Fruit fly (Drosophila melanogaster) whole organism, wandering third instar larva: ENCODE measurements around the gene mtrm.

Source experiments
- CrebA ChIP-seq: fragments of 200-800 bp; sonication (Bioruptor generic); optimal IDR thresholded peaks from 2 replicates; lab custom pipeline; 2016; ENCODE audit warnings: missing biosample characterization, mild to moderate bottlenecking, missing genetic modification characterization, borderline replicate concordance
- Dfd ChIP-seq: fragments of >200 bp; optimal IDR thresholded peaks from 2 replicates; lab custom pipeline; 2017; ENCODE audit warnings: missing biosample characterization, missing genetic modification characterization
- Dif ChIP-seq: fragments of 200-275, 200-300 bp; sonication (Bioruptor generic); optimal IDR thresholded peaks from 2 replicates; lab custom pipeline; 2018; ENCODE audit warnings: missing biosample characterization, missing genetic modification characterization; ENCODE audit not compliant: partially characterized antibody
- GATAd ChIP-seq: sonication (Bioruptor generic); optimal IDR thresholded peaks from 2 replicates; lab custom pipeline; 2016; ENCODE audit warnings: missing biosample characterization, missing genetic modification characterization
- HLH106 ChIP-seq: fragments of 200-800 bp; optimal IDR thresholded peaks from 3 replicates; lab custom pipeline; 2019; ENCODE audit warnings: missing biosample characterization, mild to moderate bottlenecking, missing genetic modification characterization, moderate library complexity
- Hnf4 ChIP-seq: fragments of 200-800 bp; sonication (Bioruptor generic); optimal IDR thresholded peaks from 2 replicates; lab custom pipeline; 2016; ENCODE audit warnings: missing biosample characterization, mild to moderate bottlenecking, missing genetic modification characterization
- Hr78 ChIP-seq: fragments of >200 bp; optimal IDR thresholded peaks from 2 replicates; lab custom pipeline; 2017; ENCODE audit warnings: missing biosample characterization, missing genetic modification characterization
- Hr83 ChIP-seq: fragments of 200-300 bp; sonication (Bioruptor generic); optimal IDR thresholded peaks from 2 replicates; lab custom pipeline; 2016; ENCODE audit warnings: missing biosample characterization, mild to moderate bottlenecking, missing genetic modification characterization, moderate library complexity; ENCODE audit not compliant: poor library complexity, severe bottlenecking
- Jra ChIP-seq: sonication (Bioruptor generic); optimal IDR thresholded peaks from 2 replicates; lab custom pipeline; 2016; ENCODE audit warnings: missing biosample characterization, missing genetic modification characterization
- Mio ChIP-seq: sonication (Bioruptor generic); optimal IDR thresholded peaks from 2 replicates; lab custom pipeline; 2016; ENCODE audit warnings: missing biosample characterization, missing genetic modification characterization
- N ChIP-seq: fragments of >200 bp; optimal IDR thresholded peaks from 2 replicates; lab custom pipeline; 2018; ENCODE audit warnings: missing biosample characterization, missing external identifiers, missing genetic modification characterization
- Rel ChIP-seq, 2 experiments: fragments of 200-800 bp; sonication (Bioruptor generic) in 1 of 2; optimal IDR thresholded peaks; 2 replicates in 1 of 2; 3 replicates in 1 of 2; lab custom pipeline; 2016 to 2019; ENCODE audit warnings: mild to moderate bottlenecking in 2 of 2, missing biosample characterization in 2 of 2, missing genetic modification characterization in 2 of 2, moderate library complexity in 1 of 2
- Sp1 ChIP-seq: fragments of 200-800 bp; sonication (Bioruptor generic); optimal IDR thresholded peaks from 3 replicates; lab custom pipeline; 2019; ENCODE audit warnings: missing biosample characterization, mild to moderate bottlenecking, missing genetic modification characterization, moderate library complexity
- Vsx2 ChIP-seq: fragments of 200-300, 225-300 bp; sonication (Bioruptor generic); optimal IDR thresholded peaks from 2 replicates; lab custom pipeline; 2018; ENCODE audit warnings: missing biosample characterization, missing genetic modification characterization; ENCODE audit not compliant: partially characterized antibody
- br ChIP-seq: fragments of 200-800 bp; sonication (Bioruptor generic); optimal IDR thresholded peaks from 2 replicates; lab custom pipeline; 2016; ENCODE audit warnings: missing biosample characterization, missing genetic modification characterization
- brk ChIP-seq: fragments of 200-800 bp; sonication (Bioruptor generic); optimal IDR thresholded peaks from 2 replicates; lab custom pipeline; 2016; ENCODE audit warnings: missing biosample characterization, mild to moderate bottlenecking, missing genetic modification characterization
- dl ChIP-seq, 2 experiments: fragments of 175-275, 200-275 bp in 1 of 2; fragments of 200-275 bp in 1 of 2; sonication (Bioruptor generic); optimal IDR thresholded peaks; lab custom pipeline; 2018; ENCODE audit warnings: mild to moderate bottlenecking in 2 of 2, missing biosample characterization in 2 of 2, missing genetic modification characterization in 2 of 2, moderate library complexity in 2 of 2; ENCODE audit not compliant: partially characterized antibody in 2 of 2, insufficient read depth in 1 of 2
- dmrt93B ChIP-seq: fragments of 200-800 bp; sonication (Bioruptor generic); optimal IDR thresholded peaks from 2 replicates; lab custom pipeline; 2018; ENCODE audit warnings: missing biosample characterization, mild to moderate bottlenecking, missing genetic modification characterization
- dsf ChIP-seq: sonication (Bioruptor generic); optimal IDR thresholded peaks from 2 replicates; lab custom pipeline; 2016; ENCODE audit warnings: missing biosample characterization, missing genetic modification characterization, borderline replicate concordance
- ey ChIP-seq: fragments of 200-800 bp; sonication (Bioruptor generic); optimal IDR thresholded peaks from 2 replicates; lab custom pipeline; 2016; ENCODE audit warnings: missing biosample characterization, missing genetic modification characterization
- foxo ChIP-seq, 2 experiments: fragments of 200-800 bp; sonication (Bioruptor generic); optimal IDR thresholded peaks; 2 replicates in 1 of 2; 3 replicates in 1 of 2; lab custom pipeline; 2016 to 2017; ENCODE audit warnings: missing biosample characterization in 2 of 2, missing genetic modification characterization in 2 of 2
- fru ChIP-seq: fragments of 200-800 bp; sonication (Bioruptor generic); optimal IDR thresholded peaks from 3 replicates; lab custom pipeline; 2016; ENCODE audit warnings: missing biosample characterization, mild to moderate bottlenecking, missing genetic modification characterization
- jim ChIP-seq: fragments of 175-275, 200-325 bp; sonication (Bioruptor generic); optimal IDR thresholded peaks from 2 replicates; lab custom pipeline; 2016; ENCODE audit warnings: missing biosample characterization, mild to moderate bottlenecking, missing genetic modification characterization
- lola ChIP-seq: fragments of >200 bp; optimal IDR thresholded peaks from 2 replicates; lab custom pipeline; 2017; ENCODE audit warnings: missing biosample characterization, missing genetic modification characterization
- psq ChIP-seq: fragments of 200-800 bp; sonication (Bioruptor generic); optimal IDR thresholded peaks from 3 replicates; lab custom pipeline; 2017; ENCODE audit warnings: missing biosample characterization, mild to moderate bottlenecking, missing genetic modification characterization, moderate library complexity
- rgr ChIP-seq: fragments of 200-800 bp; sonication (Bioruptor generic); optimal IDR thresholded peaks from 3 replicates; lab custom pipeline; 2016; ENCODE audit warnings: missing biosample characterization, mild to moderate bottlenecking, missing genetic modification characterization
- sage ChIP-seq: fragments of 200-800 bp; sonication (Bioruptor generic); optimal IDR thresholded peaks from 2 replicates; lab custom pipeline; 2016; ENCODE audit warnings: missing biosample characterization, mild to moderate bottlenecking, missing genetic modification characterization
- sv ChIP-seq: fragments of 200-800 bp; sonication (Bioruptor generic); optimal IDR thresholded peaks from 3 replicates; lab custom pipeline; 2016; ENCODE audit warnings: missing biosample characterization, missing genetic modification characterization
- usp ChIP-seq: fragments of >200 bp; optimal IDR thresholded peaks from 2 replicates; lab custom pipeline; 2017; ENCODE audit warnings: missing biosample characterization, missing genetic modification characterization
- woc ChIP-seq: sonication (Bioruptor generic); optimal IDR thresholded peaks from 2 replicates; lab custom pipeline; 2016; ENCODE audit warnings: missing biosample characterization, mild to moderate bottlenecking, missing genetic modification characterization

mtrm gene

dm6 chr3L:8372035-8372434 is 40.8 kb upstream of the mtrm start, which contains the start of gene ImpE1:
ImpE1 (plus strand) TSS chr3L:8372405.
- TF ChIP-seq psq (GFP tag; lab: Kevin White, UChicago) (no peak), Dfd (GFP tag; lab: Kevin White, UChicago) (peak; percentile 76)

dm6 chr3L:8374107-8374506 is 38.7 kb upstream of the mtrm start:
- TF ChIP-seq lola (GFP tag; lab: Kevin White, UChicago), result no peak
- no peak for TF ChIP-seq Rel (GFP tag; optimal IDR thresholded peaks at IDR 0.05; lab: Kevin White, UChicago)
- TF ChIP-seq Rel (tag; optimal IDR thresholded peaks at IDR 0.05; lab: Kevin White, UChicago), result no peak
- TF ChIP-seq dl (GFP tag; optimal IDR thresholded peaks at IDR 0.05; lab: Kevin White, UChicago; ENCODE audit: insufficient read depth in 1 of 2, partially characterized antibody in 2 of 2), result no peak
- no peak for TF ChIP-seq GATAd
- no peak for TF ChIP-seq usp (GFP tag; lab: Kevin White, UChicago)
- TF ChIP-seq Hr83, result no peak
- TF ChIP-seq psq (GFP tag; lab: Kevin White, UChicago), result no peak
- no peak for TF ChIP-seq Hr78 (GFP tag; lab: Kevin White, UChicago)
- no peak for TF ChIP-seq Dif
- no peak for TF ChIP-seq sv
- no peak for TF ChIP-seq dsf (GFP tag; lab: Kevin White, UChicago)
- TF ChIP-seq brk (GFP tag; lab: Kevin White, UChicago), result no peak
- TF ChIP-seq dmrt93B, result no peak
- no peak for TF ChIP-seq ey (GFP tag; lab: Kevin White, UChicago)
- no peak for TF ChIP-seq foxo (GFP tag; optimal IDR thresholded peaks at IDR 0.05; lab: Kevin White, UChicago)
- no peak for TF ChIP-seq HLH106 (tag; lab: Kevin White, UChicago)
- TF ChIP-seq rgr, result no peak
- TF ChIP-seq CrebA (GFP tag; lab: Kevin White, UChicago), result no peak
- no peak for TF ChIP-seq sage (GFP tag; lab: Kevin White, UChicago)

dm6 chr3L:8379161-8379560 is 33.7 kb upstream of the mtrm start:
- no peak for TF ChIP-seq dmrt93B
- no peak for TF ChIP-seq lola (GFP tag; lab: Kevin White, UChicago)
- no peak for TF ChIP-seq Mio (GFP tag; lab: Kevin White, UChicago)
- no peak for TF ChIP-seq Hr83
- no peak for TF ChIP-seq br (GFP tag; lab: Kevin White, UChicago)
- TF ChIP-seq dl (GFP tag; optimal IDR thresholded peaks at IDR 0.05; lab: Kevin White, UChicago; ENCODE audit: insufficient read depth in 1 of 2, partially characterized antibody in 2 of 2), result no peak
- no peak for TF ChIP-seq jim
- no peak for TF ChIP-seq fru (GFP tag; lab: Kevin White, UChicago)
- TF ChIP-seq Rel (GFP tag; optimal IDR thresholded peaks at IDR 0.05; lab: Kevin White, UChicago), result no peak
- no peak for TF ChIP-seq Rel (tag; optimal IDR thresholded peaks at IDR 0.05; lab: Kevin White, UChicago)
- TF ChIP-seq woc (GFP tag; lab: Kevin White, UChicago), result no peak
- no peak for TF ChIP-seq CrebA (GFP tag; lab: Kevin White, UChicago)
- TF ChIP-seq usp (GFP tag; lab: Kevin White, UChicago), result no peak
- TF ChIP-seq Jra (GFP tag; lab: Kevin White, UChicago), result no peak
- no peak for TF ChIP-seq psq (GFP tag; lab: Kevin White, UChicago)

- TF ChIP-seq Dfd (GFP tag; lab: Kevin White, UChicago), result no peak
- no peak for TF ChIP-seq psq (GFP tag; lab: Kevin White, UChicago)
- TF ChIP-seq Dif, result no peak
- no peak for TF ChIP-seq Rel (GFP tag; optimal IDR thresholded peaks at IDR 0.05; lab: Kevin White, UChicago)
- TF ChIP-seq Rel (tag; optimal IDR thresholded peaks at IDR 0.05; lab: Kevin White, UChicago), result no peak
- TF ChIP-seq ey (GFP tag; lab: Kevin White, UChicago), result no peak
- TF ChIP-seq Hr83, result no peak
- TF ChIP-seq Vsx2 (GFP tag; lab: Kevin White, UChicago), result no peak
- no peak for TF ChIP-seq foxo (GFP tag; optimal IDR thresholded peaks at IDR 0.05; lab: Kevin White, UChicago)
- TF ChIP-seq dsf (GFP tag; lab: Kevin White, UChicago), result no peak
- TF ChIP-seq Mio (GFP tag; lab: Kevin White, UChicago), result no peak
- no peak for TF ChIP-seq Hnf4 (GFP tag; lab: Kevin White, UChicago)
- TF ChIP-seq CrebA (GFP tag; lab: Kevin White, UChicago), result no peak
- no peak for TF ChIP-seq usp (GFP tag; lab: Kevin White, UChicago)
- TF ChIP-seq Jra (GFP tag; lab: Kevin White, UChicago), result no peak
- TF ChIP-seq woc (GFP tag; lab: Kevin White, UChicago), result no peak
- TF ChIP-seq N (GFP tag; lab: Kevin White, UChicago), result no peak
- TF ChIP-seq Hr78 (GFP tag; lab: Kevin White, UChicago), result no peak
- TF ChIP-seq Sp1 (GFP tag; lab: Kevin White, UChicago), result no peak
- TF ChIP-seq, all 38 proteins: peak for 0
These were observed 28.8 kb upstream of the mtrm start for dm6 chr3L:8383968-8384367.
